Worm (Caenorhabditis elegans): ENCODE measurements around the gene exos-9.

The exos-9 gene

DNA sequence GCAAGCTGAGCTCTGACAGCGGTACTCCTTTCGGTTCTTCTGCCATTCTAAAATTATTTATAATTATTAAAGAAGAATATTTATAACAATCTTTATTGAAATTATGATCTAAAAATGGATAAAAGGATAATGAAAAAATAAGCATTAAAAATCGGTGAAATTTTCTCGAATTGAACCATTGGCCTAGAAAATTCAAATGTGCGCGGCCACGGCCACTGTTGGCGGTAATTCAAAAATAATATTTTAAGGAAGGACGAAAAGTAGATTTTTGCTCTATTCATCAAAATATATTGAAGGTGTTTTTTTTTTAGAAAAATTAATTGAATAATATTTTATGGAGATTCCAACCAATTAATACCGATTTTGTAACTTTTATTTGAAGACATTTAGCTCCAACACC lies 965 bp upstream of the exos-9 start, which contains the start of gene pfd-5:
Gene pfd-5, minus strand, starts transcription at position 47 of the 400 bp plus-strand sequence.
- peak; percentile 35 for TF ChIP-seq crh-2 (tag; optimal IDR thresholded peaks at IDR 0.05)
- TF ChIP-seq sem-4 (tag; optimal IDR thresholded peaks at IDR 0.05): no peak
- TF ChIP-seq blmp-1 (tag; optimal IDR thresholded peaks at IDR 0.05; ENCODE audit: insufficient read depth): no peak
- no peak for TF ChIP-seq unc-39 (tag; optimal IDR thresholded peaks at IDR 0.05)
- TF ChIP-seq lsy-2 (tag; optimal IDR thresholded peaks at IDR 0.05): peak; percentile 46 to 85
- TF ChIP-seq lin-39 (tag; optimal IDR thresholded peaks at IDR 0.05): no peak
- TF ChIP-seq Y55F3AM.14 (GFP tag; optimal IDR thresholded peaks at IDR 0.05): no peak
- TF ChIP-seq ZK546.5 (tag; optimal IDR thresholded peaks at IDR 0.05): no peak
- TF ChIP-seq ztf-1 (GFP tag; conservative IDR thresholded peaks at IDR 0.05): no peak
- TF ChIP-seq ztf-4 (tag; optimal IDR thresholded peaks at IDR 0.05): no peak
- peak; percentile 27 for TF ChIP-seq lin-11 (tag; optimal IDR thresholded peaks at IDR 0.05)
- no peak for TF ChIP-seq nhr-10 (tag; optimal IDR thresholded peaks at IDR 0.05)
- peak; percentile 22 for TF ChIP-seq lin-13 (GFP tag; optimal IDR thresholded peaks at IDR 0.05)
- TF ChIP-seq peb-1 (tag; optimal IDR thresholded peaks at IDR 0.05): no peak
- TF ChIP-seq nhr-129 (tag; optimal IDR thresholded peaks at IDR 0.05): no peak
- no peak for TF ChIP-seq elt-1 (tag; optimal IDR thresholded peaks at IDR 0.05)
- peak; percentile 20 for TF ChIP-seq nhr-21 (tag; optimal IDR thresholded peaks at IDR 0.05)
- no peak for TF ChIP-seq nhr-12 (tag; optimal IDR thresholded peaks at IDR 0.05)
- no peak for TF ChIP-seq alr-1 (tag; optimal IDR thresholded peaks at IDR 0.05)
- no peak for TF ChIP-seq mdl-1 (tag; optimal IDR thresholded peaks at IDR 0.05)
- TF ChIP-seq nhr-11 (tag; optimal IDR thresholded peaks at IDR 0.05): no peak
- no peak for TF ChIP-seq nhr-77 (tag; optimal IDR thresholded peaks at IDR 0.05)
- TF ChIP-seq skn-1 (tag; optimal IDR thresholded peaks at IDR 0.05): no peak
- peak; percentile 65 for TF ChIP-seq C34F6.9 (tag; optimal IDR thresholded peaks at IDR 0.05)
- no peak for TF ChIP-seq ztf-11 (tag; optimal IDR thresholded peaks at IDR 0.05)
- no peak for TF ChIP-seq ceh-16 (tag; optimal IDR thresholded peaks at IDR 0.05)
- TF ChIP-seq nhr-237 (tag; optimal IDR thresholded peaks at IDR 0.05): no peak
- no peak for TF ChIP-seq mab-5 (tag; optimal IDR thresholded peaks at IDR 0.05)
- TF ChIP-seq F13H6.1 (tag; optimal IDR thresholded peaks at IDR 0.05): peak; percentile 49
- no peak for TF ChIP-seq nhr-23 (tag; optimal IDR thresholded peaks at IDR 0.05)
- no peak for TF ChIP-seq R02D3.7 (tag; optimal IDR thresholded peaks at IDR 0.05)
- no peak for TF ChIP-seq ama-1 (optimal IDR thresholded peaks at IDR 0.05)
- peak; percentile 63 for TF ChIP-seq sma-3 (GFP tag; optimal IDR thresholded peaks at IDR 0.05)
- TF ChIP-seq zag-1 (tag; optimal IDR thresholded peaks at IDR 0.05): no peak
- no peak for TF ChIP-seq mbf-1 (tag; optimal IDR thresholded peaks at IDR 0.05)
- no peak for TF ChIP-seq aly-2 (tag; optimal IDR thresholded peaks at IDR 0.05)
- peak; percentile 33 for TF ChIP-seq egl-27 (tag; optimal IDR thresholded peaks at IDR 0.05)
- peak; percentile 37 for TF ChIP-seq nhr-25 (tag; optimal IDR thresholded peaks at IDR 0.05)
- TF ChIP-seq gmeb-1 (tag; optimal IDR thresholded peaks at IDR 0.05): peak; percentile 94
- no peak for TF ChIP-seq dmd-4 (tag; optimal IDR thresholded peaks at IDR 0.05)
- TF ChIP-seq unc-55 (GFP tag; optimal IDR thresholded peaks at IDR 0.05): peak; percentile 78
- no peak for TF ChIP-seq unc-62 (GFP tag; optimal IDR thresholded peaks at IDR 0.05)
- TF ChIP-seq snpc-4 (tag; optimal IDR thresholded peaks at IDR 0.05): peak; percentile 7
- peak; percentile 29 for TF ChIP-seq fos-1 (tag; optimal IDR thresholded peaks at IDR 0.05)
- TF ChIP-seq elt-3 (tag; optimal IDR thresholded peaks at IDR 0.05): no peak
- no peak for TF ChIP-seq ceh-82 (tag; optimal IDR thresholded peaks at IDR 0.05)
- no peak for TF ChIP-seq nhr-6 (tag; optimal IDR thresholded peaks at IDR 0.05)
- TF ChIP-seq sma-9 (GFP tag; optimal IDR thresholded peaks at IDR 0.05): peak; percentile 69
- no peak for TF ChIP-seq sma-9 (tag; optimal IDR thresholded peaks at IDR 0.05)

All from whole organism, L2 larva.